Worm (Caenorhabditis elegans) whole organism, L4/young adult: Measurements from ENCODE around the gene phf-34.

ENCODE experiments used
- W03F9.2 ChIP-seq: fragments of 150-350 bp; optimal IDR thresholded peaks from 2 replicates; lab custom pipeline; 2014; ENCODE audit warnings: missing biosample characterization, missing genetic modification characterization
- dao-5 ChIP-seq: sonication (generic microtip); optimal IDR thresholded peaks from 2 replicates; lab custom pipeline; 2016; ENCODE audit warnings: missing genotype, missing genetic modification characterization, moderate library complexity, missing compliant biosample characterization
- him-1 ChIP-seq: sonication (generic microtip); optimal IDR thresholded peaks from 2 replicates; lab custom pipeline; 2016; ENCODE audit warnings: missing genotype, missing genetic modification reagents, missing genetic modification characterization, missing compliant biosample characterization

Gene phf-34

DNA sequence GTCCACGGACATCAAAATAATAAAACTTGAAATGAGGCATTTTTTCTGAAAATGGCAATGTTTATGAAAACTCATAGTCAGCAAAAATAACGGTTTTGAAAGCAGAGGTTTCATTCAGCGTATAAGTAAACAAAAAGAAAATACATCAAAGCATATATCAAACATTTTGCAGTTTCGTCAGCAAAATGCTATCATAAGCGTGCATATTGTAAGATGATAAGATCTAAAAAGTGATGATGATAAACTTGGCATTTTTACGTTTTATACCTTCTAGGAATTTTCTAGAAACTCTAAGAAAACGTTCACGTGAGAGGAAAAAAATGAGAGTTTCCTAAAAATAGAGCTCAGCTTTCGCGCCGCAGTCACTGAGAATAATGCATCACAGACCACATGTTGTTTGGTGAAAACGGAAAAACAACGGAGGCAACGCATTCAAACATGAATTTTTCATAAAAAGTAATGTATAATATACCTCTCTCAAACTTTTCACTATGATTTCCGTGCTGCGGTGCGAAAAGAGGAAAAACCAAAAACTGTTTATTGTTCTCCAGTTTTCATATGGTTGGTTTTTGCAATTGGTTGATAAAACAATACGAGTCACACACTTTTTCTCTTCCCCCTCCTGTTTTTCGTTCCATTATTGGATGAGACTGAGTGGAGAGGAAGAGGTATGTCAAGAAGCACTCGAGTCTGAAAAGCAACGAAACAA lies 36.2 kb downstream of the phf-34 start, which contains the start of the genes gst-36 and R07B1.5:
TSS of gene gst-36 (minus strand) at position 45 of the 709 bp plus-strand sequence.
TSS of gene R07B1.5 (plus strand) at position 665 of the 709 bp plus-strand sequence.
- TF ChIP-seq dao-5 (tag; lab: Kevin White, UChicago), result no peak
- no peak for TF ChIP-seq him-1 (tag; lab: Kevin White, UChicago)
- no peak for TF ChIP-seq W03F9.2

- TF ChIP-seq dao-5 (tag; lab: Kevin White, UChicago) (no peak), W03F9.2 (no peak), him-1 (tag; lab: Kevin White, UChicago) (no peak)
Observed at ce11 chrX:9858069-9858468, 41.2 kb downstream of the phf-34 start, which contains the start of gene scav-5. scav-5 (plus strand) TSS chrX:9858365.

DNA sequence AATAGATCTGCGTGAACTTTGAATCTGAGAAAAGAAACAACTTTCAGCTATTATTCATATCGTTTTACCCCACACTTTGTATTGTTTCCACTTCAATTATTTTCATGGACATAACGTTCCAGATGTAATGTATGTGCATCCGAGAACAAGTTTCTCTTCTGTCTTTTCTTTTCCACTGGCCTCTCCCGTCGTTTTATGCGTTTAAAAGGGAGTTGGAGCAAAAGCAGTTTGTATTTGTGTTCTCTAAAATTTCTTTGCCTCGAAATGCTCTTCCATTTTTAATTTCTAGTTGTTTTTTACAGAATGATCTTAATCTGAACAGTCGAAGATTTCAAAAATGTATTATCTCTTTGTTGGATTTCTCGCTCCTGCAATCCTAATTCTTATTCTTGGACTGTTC lies 42.7 kb downstream of the phf-34 start, which contains the start of gene R07B1.11:
TSS of gene R07B1.11 (plus strand) at position 301 of the 400 bp plus-strand sequence.
- no peak for TF ChIP-seq dao-5 (tag; lab: Kevin White, UChicago)

DNA sequence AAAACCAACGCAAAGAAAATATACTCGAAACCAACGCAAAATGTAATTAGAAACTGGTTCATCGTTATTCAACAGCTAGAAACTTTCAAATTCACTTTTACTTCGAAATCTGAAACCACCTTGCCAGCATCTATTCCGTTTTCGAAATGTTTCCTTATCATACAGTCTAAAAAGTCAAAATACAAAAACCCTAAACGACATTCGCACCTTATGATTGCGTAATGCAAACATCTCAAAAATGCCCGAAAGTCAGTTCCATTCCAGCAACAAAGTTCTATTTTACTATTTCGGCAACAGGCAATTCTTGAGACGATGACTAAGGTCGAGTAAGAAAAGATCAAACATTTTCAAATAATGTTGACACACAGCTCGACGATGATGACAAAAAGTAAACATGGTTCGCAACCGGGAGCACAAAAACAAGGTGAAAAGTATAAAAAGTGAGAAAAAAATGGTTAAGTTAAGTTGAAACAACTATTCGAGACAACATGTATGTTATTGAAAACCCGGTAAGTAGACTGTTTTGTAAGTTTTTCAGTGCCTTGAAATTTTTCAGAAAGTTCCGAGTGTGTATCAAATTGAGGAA lies 47.4 kb downstream of the phf-34 start, which contains the start of gene lec-7:
TSS of gene lec-7 (plus strand) at position 297 of the 586 bp plus-strand sequence.
- TF ChIP-seq dao-5 (tag; lab: Kevin White, UChicago) (no peak), W03F9.2 (no peak), him-1 (tag; lab: Kevin White, UChicago) (no peak)

ce11 chrX:9850258-9850657 lies 49.0 kb downstream of the phf-34 start, which contains the start of gene lec-8:
lec-8 (plus strand) TSS chrX:9850571.
- TF ChIP-seq W03F9.2, result no peak
- TF ChIP-seq him-1 (tag; lab: Kevin White, UChicago), result no peak
- no peak for TF ChIP-seq dao-5 (tag; lab: Kevin White, UChicago)

ce11 chrX:9848214-9848789 lies 51.0 kb downstream of the phf-34 start:
- TF ChIP-seq W03F9.2, result no peak
- TF ChIP-seq dao-5 (tag; lab: Kevin White, UChicago), result no peak
- TF ChIP-seq him-1 (tag; lab: Kevin White, UChicago), result no peak
